Worm (Caenorhabditis elegans): ENCODE measurements around the gene srh-80.

DNA sequence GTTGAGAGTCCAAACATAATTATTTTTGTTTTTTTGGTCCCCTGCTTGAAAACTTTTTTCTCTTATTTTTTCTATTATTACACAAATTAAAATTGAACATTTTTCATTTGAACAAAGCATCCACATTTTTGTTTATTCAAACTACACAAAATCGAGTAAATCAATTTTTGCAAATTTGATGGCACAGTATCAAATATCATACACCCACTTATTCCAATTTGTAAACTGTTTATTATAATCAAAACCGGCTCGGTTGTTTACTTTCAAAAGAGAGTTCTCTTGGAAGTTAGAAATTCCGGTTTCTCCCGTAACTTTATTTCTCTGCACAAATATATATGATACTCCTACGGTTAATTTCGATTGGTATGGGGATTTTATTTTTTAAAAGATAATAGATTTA is 48.3 kb downstream of the srh-80 start, which contains the start of gene lgc-26:
- TF ChIP-seq aly-1 (tag; optimal IDR thresholded peaks at IDR 0.05) (no peak), ama-1 (optimal IDR thresholded peaks at IDR 0.05) (no peak), ceh-13 (GFP tag; optimal IDR thresholded peaks at IDR 0.05) (no peak), tbx-37 (GFP tag; conservative IDR thresholded peaks at IDR 0.05) (no peak), hnd-1 (tag; optimal IDR thresholded peaks at IDR 0.05) (no peak), hmg-4 (GFP tag; optimal IDR thresholded peaks at IDR 0.05) (no peak), sea-1 (GFP tag; conservative IDR thresholded peaks at IDR 0.05) (no peak), ets-7 (tag; optimal IDR thresholded peaks at IDR 0.05) (no peak), flt-1 (GFP tag; IDR thresholded peaks at IDR 0.05) (no peak), pes-1 (GFP tag; IDR thresholded peaks at IDR 0.05) (no peak), scrt-1 (GFP tag; IDR thresholded peaks at IDR 0.05) (no peak), hmbx-1 (tag; optimal IDR thresholded peaks at IDR 0.05) (no peak), tra-4 (tag; optimal IDR thresholded peaks at IDR 0.05) (no peak), F13C5.2 (tag; optimal IDR thresholded peaks at IDR 0.05) (no peak)
